Worm (Caenorhabditis elegans): ENCODE measurements around the gene mct-6.

DNA sequence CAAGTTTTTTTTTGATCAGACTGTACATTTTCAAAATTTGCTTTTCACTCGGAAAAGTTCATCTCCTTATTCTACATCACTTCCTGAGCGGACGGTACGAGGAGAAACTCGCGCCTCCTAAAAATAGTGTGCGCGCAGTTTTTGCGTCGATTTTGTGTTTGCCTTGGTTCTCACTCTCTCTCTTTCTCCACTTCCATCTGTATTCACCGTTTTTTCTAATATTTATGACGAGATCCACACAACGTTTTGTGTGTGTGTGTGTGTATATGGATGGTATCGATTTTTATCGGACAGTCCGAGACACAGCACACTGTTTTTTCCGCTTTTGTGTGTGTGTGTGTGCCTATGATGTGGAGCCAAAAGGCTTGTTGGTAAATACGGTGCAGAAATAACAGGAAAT is 36.9 kb downstream of the mct-6 start:
- TF ChIP-seq dao-5 (tag; optimal IDR thresholded peaks at IDR 0.05) (no peak), him-1 (tag; optimal IDR thresholded peaks at IDR 0.05) (no peak)

All from whole organism, L4/young adult.